Worm (Caenorhabditis elegans) whole organism, L4 larva: ENCODE results near the gene F01D5.3.
A peak's percentile ranks its signal among the peaks of the same experiment; 100 is the strongest.
"Not testable (repeated sequence)": the region's sequence is repeated elsewhere in the genome, so short reads cannot be mapped to it uniquely, and the experiment has no call there.

Experiments used
- D1046.2 ChIP-seq: fragments of 200-800 bp; sonication (Bioruptor generic); IDR thresholded peaks from 2 replicates; pipeline ENCODE4 v1.3.6; 2022; ENCODE audit warnings: missing genetic modification characterization, missing compliant biosample characterization
- T26A8.4 ChIP-seq: fragments of 200-800 bp; sonication (Bioruptor generic); IDR thresholded peaks from 2 replicates; pipeline ENCODE4 v1.3.6; 2022; ENCODE audit warnings: missing genetic modification characterization, missing compliant biosample characterization
- ama-1 ChIP-seq: fragments of 150-350 bp; optimal IDR thresholded peaks from 2 replicates; lab custom pipeline; 2014; ENCODE audit warnings: inconsistent platforms, mixed read lengths
- arid-1 ChIP-seq: fragments of 200-800 bp; sonication (Bioruptor generic); conservative IDR thresholded peaks from 2 replicates; pipeline ENCODE4 v1.3.6; 2022; ENCODE audit warnings: missing genetic modification reagents, missing genetic modification characterization, missing compliant biosample characterization
- ceh-44 ChIP-seq: fragments of 200-800 bp; sonication (Bioruptor generic); IDR thresholded peaks from 2 replicates; pipeline ENCODE4 v1.3.6; 2022; ENCODE audit warnings: missing genetic modification reagents, missing genetic modification characterization, missing compliant biosample characterization
- cey-2 ChIP-seq: sonication (generic microtip); optimal IDR thresholded peaks from 3 replicates; lab custom pipeline; 2017; ENCODE audit warnings: missing genetic modification characterization, mild to moderate bottlenecking, missing compliant biosample characterization, antibody characterized with exemption, borderline replicate concordance; ENCODE audit not compliant: insufficient read depth
- ctbp-1 ChIP-seq: fragments of 200-800 bp; sonication (Bioruptor generic); IDR thresholded peaks from 2 replicates; pipeline ENCODE4 v1.3.6; 2022; ENCODE audit warnings: missing genetic modification reagents, missing genetic modification characterization, missing compliant biosample characterization
- daf-16 ChIP-seq, 3 experiments: sonication (generic microtip); optimal IDR thresholded peaks; 2 replicates each; lab custom pipeline; 2016 to 2017; ENCODE audit warnings: missing genetic modification characterization in 3 of 3, missing genetic modification reagents in 3 of 3, mild to moderate bottlenecking in 2 of 3, missing compliant biosample characterization in 2 of 3, missing biosample characterization in 1 of 3, moderate library complexity in 1 of 3
- dmd-8 ChIP-seq: fragments of 200-800 bp; sonication (Bioruptor generic); IDR thresholded peaks from 2 replicates; pipeline ENCODE4 v1.3.6; 2022; ENCODE audit warnings: missing genetic modification characterization, missing compliant biosample characterization
- fkh-10 ChIP-seq: fragments of 150-350 bp; optimal IDR thresholded peaks from 2 replicates; lab custom pipeline; 2014; ENCODE audit warnings: missing biosample characterization, missing genetic modification reagents, missing genetic modification characterization
- hlh-11 ChIP-seq: fragments of 200-800 bp; sonication (Bioruptor generic); optimal IDR thresholded peaks from 2 replicates; lab custom pipeline; 2018; ENCODE audit warnings: mild to moderate bottlenecking, missing genetic modification characterization, missing compliant biosample characterization
- jun-1 ChIP-seq: fragments of 150-350 bp; optimal IDR thresholded peaks from 2 replicates; lab custom pipeline; 2014; ENCODE audit warnings: missing biosample characterization, missing genetic modification reagents, missing genetic modification characterization
- lin-1 ChIP-seq: fragments of 200-800 bp; sonication (Bioruptor generic); IDR thresholded peaks from 2 replicates; pipeline ENCODE4 v1.3.6; 2022; ENCODE audit warnings: missing genetic modification reagents, missing genetic modification characterization, missing compliant biosample characterization
- lir-3 ChIP-seq: sonication (generic microtip); optimal IDR thresholded peaks from 2 replicates; lab custom pipeline; 2016; ENCODE audit warnings: mild to moderate bottlenecking, missing genetic modification characterization, missing compliant biosample characterization
- madf-9 ChIP-seq: fragments of 200-800 bp; sonication (Bioruptor generic); conservative IDR thresholded peaks from 2 replicates; pipeline ENCODE4 v1.3.6; 2022; ENCODE audit warnings: missing genetic modification reagents, missing genetic modification characterization, missing compliant biosample characterization
- mdl-1 ChIP-seq, 2 experiments: fragments of 150-350 bp in 1 of 2; sonication (generic microtip) in 1 of 2; optimal IDR thresholded peaks; 2 replicates each; lab custom pipeline; 2014 to 2017; ENCODE audit warnings: missing biosample characterization in 2 of 2, missing genetic modification characterization in 2 of 2
- mxl-2 ChIP-seq: fragments of 200-800 bp; sonication (Bioruptor generic); conservative IDR thresholded peaks from 2 replicates; pipeline ENCODE4 v1.3.6; 2022; ENCODE audit warnings: missing genetic modification reagents, missing genetic modification characterization, missing compliant biosample characterization
- nhr-25 ChIP-seq: sonication (generic microtip); optimal IDR thresholded peaks from 2 replicates; lab custom pipeline; 2017; ENCODE audit warnings: missing genetic modification characterization, mild to moderate bottlenecking, missing compliant biosample characterization, antibody characterized with exemption, moderate library complexity, borderline replicate concordance; ENCODE audit not compliant: insufficient read depth
- nhr-28 ChIP-seq: fragments of 150-350 bp; optimal IDR thresholded peaks from 2 replicates; lab custom pipeline; 2014; ENCODE audit warnings: missing biosample characterization, missing genetic modification characterization
- nhr-42 ChIP-seq: fragments of 200-800 bp; sonication (Bioruptor generic); IDR thresholded peaks from 2 replicates; pipeline ENCODE4 v1.3.6; 2022; ENCODE audit warnings: missing genetic modification characterization, missing compliant biosample characterization
- nhr-76 ChIP-seq: fragments of 150-350 bp; optimal IDR thresholded peaks from 2 replicates; lab custom pipeline; 2014; ENCODE audit warnings: missing biosample characterization, missing genetic modification characterization
- nhr-77 ChIP-seq: fragments of 150-350 bp; optimal IDR thresholded peaks from 2 replicates; lab custom pipeline; 2014; ENCODE audit warnings: missing biosample characterization, missing genetic modification characterization
- rbr-2 ChIP-seq: sonication (generic microtip); optimal IDR thresholded peaks from 2 replicates; lab custom pipeline; 2016; ENCODE audit warnings: missing genotype, missing genetic modification characterization, missing compliant biosample characterization
- saeg-2 ChIP-seq: fragments of 200-800 bp; sonication (Bioruptor generic); IDR thresholded peaks from 2 replicates; pipeline ENCODE4 v1.3.6; 2022; ENCODE audit warnings: missing genetic modification reagents, missing genetic modification characterization, missing compliant biosample characterization
- set-16 ChIP-seq: fragments of 200-800 bp; sonication (Bioruptor generic); IDR thresholded peaks from 2 replicates; pipeline ENCODE4 v1.3.6; 2022; ENCODE audit warnings: missing genetic modification reagents, missing genetic modification characterization, missing compliant biosample characterization
- skn-1 ChIP-seq: fragments of 150-350 bp; optimal IDR thresholded peaks from 2 replicates; lab custom pipeline; 2014; ENCODE audit warnings: missing biosample characterization, missing genetic modification characterization
- spr-1 ChIP-seq: sonication (generic microtip); optimal IDR thresholded peaks from 2 replicates; lab custom pipeline; 2016; ENCODE audit warnings: mild to moderate bottlenecking, missing genetic modification characterization, missing compliant biosample characterization
- tag-97 ChIP-seq: fragments of 200-800 bp; sonication (Bioruptor generic); IDR thresholded peaks from 2 replicates; pipeline ENCODE4 v1.3.6; 2022; ENCODE audit warnings: missing genetic modification characterization, missing compliant biosample characterization
- unc-130 ChIP-seq: sonication (generic microtip); optimal IDR thresholded peaks from 2 replicates; lab custom pipeline; 2016; ENCODE audit warnings: missing genetic modification reagents, missing genetic modification characterization, missing compliant biosample characterization
- unc-62 ChIP-seq, 3 experiments: fragments of 150-350 bp in 1 of 3; sonication (generic microtip); optimal IDR thresholded peaks in 2 of 3; peaks in 1 of 3; 1 replicate in 1 of 3; 2 replicates in 2 of 3; lab custom pipeline; 2014 to 2017; ENCODE audit warnings: missing biosample characterization in 3 of 3, missing genetic modification characterization in 3 of 3, missing genetic modification reagents in 3 of 3, missing genotype in 1 of 3
- vab-7 ChIP-seq: fragments of 200-800 bp; sonication (Bioruptor generic); IDR thresholded peaks from 2 replicates; pipeline ENCODE4 v1.3.6; 2022; ENCODE audit warnings: missing genetic modification reagents, missing genetic modification characterization, missing compliant biosample characterization
- zag-1 ChIP-seq: fragments of 150-350 bp; optimal IDR thresholded peaks from 2 replicates; lab custom pipeline; 2014; ENCODE audit warnings: missing biosample characterization, missing genetic modification characterization
- zfp-2 ChIP-seq: sonication (generic microtip); optimal IDR thresholded peaks from 2 replicates; lab custom pipeline; 2016; ENCODE audit warnings: mild to moderate bottlenecking, missing genetic modification characterization, missing compliant biosample characterization
- zip-2 ChIP-seq: fragments of 150-350 bp; optimal IDR thresholded peaks from 2 replicates; lab custom pipeline; 2014; ENCODE audit warnings: missing biosample characterization, missing genetic modification characterization

The F01D5.3 gene

DNA sequence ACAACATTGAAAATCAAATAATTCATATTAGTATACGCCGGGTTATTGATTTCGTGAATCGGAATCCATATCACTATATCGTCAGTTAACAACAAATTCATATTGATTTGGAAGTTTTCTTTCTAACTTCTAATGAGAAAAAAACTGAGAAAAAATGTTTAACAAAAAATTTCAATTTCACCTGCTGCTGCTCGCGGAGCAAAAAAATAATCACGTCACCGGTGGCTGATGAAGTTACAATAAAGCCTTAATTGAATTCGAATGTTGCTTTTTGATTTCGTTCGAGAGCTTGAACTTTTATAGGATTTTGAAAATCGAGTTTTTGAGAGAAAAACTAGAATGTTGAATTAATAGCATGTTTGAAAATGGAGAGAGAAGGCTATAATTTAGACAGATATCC is 31.0 kb downstream of the F01D5.3 start, which contains the start of gene sre-43:
Gene sre-43 (minus strand): TSS at position 101 of the 400 bp plus-strand sequence.
- TF ChIP-seq ctbp-1 (GFP tag; lab: Robert Waterston, UW) (no peak), vab-7 (GFP tag; lab: Robert Waterston, UW) (no peak), nhr-77 (tag; lab: Kevin White, UChicago) (no peak), mdl-1 (tag; optimal IDR thresholded peaks at IDR 0.05; lab: Kevin White, UChicago) (no peak), ceh-44 (GFP tag; lab: Robert Waterston, UW) (no peak), hlh-11 (tag; lab: Kevin White, UChicago) (no peak)

DNA sequence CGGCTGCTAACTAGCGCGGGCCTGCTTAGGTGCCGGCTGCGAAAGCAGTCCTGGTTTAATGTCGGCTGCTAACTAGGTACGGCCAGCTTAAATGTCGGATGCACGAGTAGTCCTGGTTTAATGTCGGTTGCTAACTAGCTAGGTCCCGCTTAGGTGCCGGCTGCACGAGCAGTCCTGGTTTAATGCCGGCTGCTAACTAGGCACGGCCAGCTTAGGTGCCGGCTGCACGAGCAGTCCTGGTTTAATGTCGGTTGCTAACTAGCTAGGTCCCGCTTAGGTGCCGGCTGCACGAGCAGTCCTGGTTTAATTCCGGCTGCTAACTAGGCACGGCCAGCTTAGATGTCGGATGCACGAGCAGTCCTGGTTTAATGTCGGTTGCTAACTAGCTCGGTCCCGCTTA is 31.9 kb downstream of the F01D5.3 start:
- TF ChIP-seq nhr-42 (0 out of 2 replicates have a peak, but pooled peaks have one; percentile 25), unc-62 (GFP tag; optimal IDR thresholded peaks at IDR 0.05 in 1 of 2; lab: Kevin White, UChicago) (peak in 1 of 2 experiments; percentile 89), set-16 (GFP tag; lab: Robert Waterston, UW) (peak; percentile 47; the same call in 1 of the 2 replicates)
- not testable (repeated sequence) for TF ChIP-seq unc-62 (tag; optimal IDR thresholded peaks at IDR 0.05; lab: Kevin White, UChicago)

DNA sequence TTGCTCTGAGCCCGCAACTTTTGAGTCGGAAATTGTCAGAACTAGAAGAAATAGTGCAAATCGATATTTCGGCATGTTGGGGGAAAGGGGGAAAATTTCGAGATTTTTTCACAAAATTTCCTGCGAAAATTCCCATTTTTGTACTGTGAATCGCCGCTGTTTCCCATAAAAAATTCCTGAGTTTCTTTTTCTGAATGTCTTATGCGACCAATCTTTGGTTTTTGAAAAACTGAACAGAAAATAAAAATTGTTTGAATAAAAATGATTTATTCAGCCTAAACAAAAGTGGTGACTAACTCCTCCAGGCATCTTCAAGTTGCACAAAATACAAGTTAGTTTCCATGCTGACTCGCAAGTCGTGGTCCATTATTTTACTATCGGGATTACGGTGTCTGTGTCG is 33.7 kb downstream of the F01D5.3 start, which contains the start of gene W07G1.7:
Gene W07G1.7 (minus strand): TSS at position 101 of the 400 bp plus-strand sequence.
- no peak for TF ChIP-seq daf-16 (GFP tag; optimal IDR thresholded peaks at IDR 0.05; lab: Kevin White, UChicago)
- TF ChIP-seq daf-16 (tag; optimal IDR thresholded peaks at IDR 0.05; lab: Kevin White, UChicago): no peak
- no peak for TF ChIP-seq zip-2 (tag; lab: Kevin White, UChicago)
- TF ChIP-seq unc-130 (GFP tag; lab: Kevin White, UChicago): no peak
- no peak for TF ChIP-seq madf-9 (GFP tag; lab: Robert Waterston, UW)
- no peak for TF ChIP-seq lir-3
- TF ChIP-seq fkh-10 (GFP tag; lab: Kevin White, UChicago): no peak
- no peak for TF ChIP-seq rbr-2 (tag; lab: Kevin White, UChicago)
- TF ChIP-seq saeg-2: no peak
- TF ChIP-seq spr-1 (tag; lab: Kevin White, UChicago): no peak

DNA sequence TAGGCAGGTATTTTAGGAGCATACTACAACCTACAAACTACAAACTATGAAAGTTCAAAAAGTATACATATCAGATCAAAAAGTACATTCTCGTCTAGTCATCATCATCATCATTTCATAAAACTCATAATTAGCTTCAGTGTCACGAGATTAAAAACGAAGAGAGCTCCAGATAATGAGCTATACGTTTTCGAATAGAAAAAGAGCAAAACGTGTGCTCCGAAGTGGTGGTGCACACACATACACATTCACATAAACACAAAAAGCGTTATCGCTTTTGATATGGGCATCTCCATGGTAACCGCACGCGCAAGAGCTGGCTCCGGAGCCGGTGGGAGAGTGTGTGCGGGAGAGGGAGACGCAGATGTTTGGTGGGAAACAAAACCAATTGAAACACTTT is 35.6 kb downstream of the F01D5.3 start:
- no peak for TF ChIP-seq tag-97 (GFP tag; lab: Robert Waterston, UW)
- no peak for TF ChIP-seq nhr-28 (tag; lab: Kevin White, UChicago)
- no peak for TF ChIP-seq arid-1 (GFP tag; lab: Robert Waterston, UW)
- TF ChIP-seq skn-1 (tag; lab: Kevin White, UChicago): no peak
- TF ChIP-seq nhr-25: no peak
- no peak for TF ChIP-seq cey-2
- no peak for TF ChIP-seq lin-1 (GFP tag; lab: Robert Waterston, UW)

ce11 chrII:13962319-13962718 is 37.6 kb downstream of the F01D5.3 start, which contains the start of gene rpi-1:
TSS of gene rpi-1 (minus strand) at chrII:13962419.
- no peak for TF ChIP-seq nhr-28 (tag; lab: Kevin White, UChicago)
- TF ChIP-seq jun-1: no peak
- TF ChIP-seq nhr-42: no peak
- no peak for TF ChIP-seq D1046.2 (GFP tag; lab: Robert Waterston, UW)
- no peak for TF ChIP-seq dmd-8 (GFP tag; lab: Robert Waterston, UW)
- TF ChIP-seq zip-2 (tag; lab: Kevin White, UChicago): no peak
- TF ChIP-seq T26A8.4: no peak
- TF ChIP-seq nhr-76 (tag; lab: Kevin White, UChicago): no peak

ce11 chrII:13961567-13961966 is 38.4 kb downstream of the F01D5.3 start:
- TF ChIP-seq fkh-10 (GFP tag; lab: Kevin White, UChicago) (no peak), zfp-2 (tag; lab: Kevin White, UChicago) (no peak), zag-1 (no peak), set-16 (GFP tag; lab: Robert Waterston, UW) (peak; percentile 54; the same call in 1 of the 2 replicates), ama-1 (lab: Kevin White, UChicago) (no peak), mxl-2 (no peak)
